Fruit fly (Drosophila melanogaster): Measurements from ENCODE around the gene CG5126.

CG5126 gene

dm6 chr2L:1214465-1214864 lies 30.6 kb upstream of the CG5126 start (continued):
- TF ChIP-seq HmgZ (tag; optimal IDR thresholded peaks at IDR 0.05) (peak; percentile 10), danr (GFP tag; IDR thresholded peaks at IDR 0.05) (no peak), slou (GFP tag; optimal IDR thresholded peaks at IDR 0.05) (no peak), emc (GFP tag; optimal IDR thresholded peaks at IDR 0.05) (no peak), HLHmδ (GFP tag; optimal IDR thresholded peaks at IDR 0.05) (no peak), E2f1 (GFP tag; IDR thresholded peaks at IDR 0.05) (peak; percentile 50; the same call in 1 of the 2 replicates), klu (GFP tag; IDR thresholded peaks at IDR 0.05) (0 out of 2 replicates have a peak, but pooled peaks have one; percentile 28), CG10209 (GFP tag; optimal IDR thresholded peaks at IDR 0.05) (peak; percentile 9)

- TF ChIP-seq CG17328 (GFP tag; IDR thresholded peaks at IDR 0.05): no peak
- 0 out of 2 replicates have a peak, but pooled peaks have one; percentile 8 for TF ChIP-seq E2f2 (GFP tag; IDR thresholded peaks at IDR 0.05)
- TF ChIP-seq ara (GFP tag; IDR thresholded peaks at IDR 0.05): peak; percentile 30; the same call in 1 of the 2 replicates
- TF ChIP-seq maf-S (GFP tag; optimal IDR thresholded peaks at IDR 0.05): no peak
- no peak for TF ChIP-seq unc-4 (GFP tag; IDR thresholded peaks at IDR 0.05; ENCODE audit: partially characterized antibody)
- peak; percentile 13 for TF ChIP-seq unpg (GFP tag; optimal IDR thresholded peaks at IDR 0.05)
- TF ChIP-seq Atf-2 (GFP tag; optimal IDR thresholded peaks at IDR 0.05): peak; percentile 6
- no peak for TF ChIP-seq mirr (GFP tag; optimal IDR thresholded peaks at IDR 0.05)
- TF ChIP-seq Nf-YC (tag; optimal IDR thresholded peaks at IDR 0.05): peak; percentile 15
- TF ChIP-seq CG13424 (tag; optimal IDR thresholded peaks at IDR 0.05): peak; percentile 24
- no peak for TF ChIP-seq prd (optimal IDR thresholded peaks at IDR 0.05)
- 0 out of 3 replicates have a peak, but pooled peaks have one; percentile 38 for TF ChIP-seq prd (GFP tag; IDR thresholded peaks at IDR 0.05)
- TF ChIP-seq CG8290 (GFP tag; optimal IDR thresholded peaks at IDR 0.05): no peak
- no peak for TF ChIP-seq CG8290 (tag; optimal IDR thresholded peaks at IDR 0.05)
- TF ChIP-seq Pdp1 (GFP tag; optimal IDR thresholded peaks at IDR 0.05): peak in 1 of 2 experiments; percentile 11
- peak; percentile 27 for TF ChIP-seq phol (tag; optimal IDR thresholded peaks at IDR 0.05)
- peak; percentile 26 for TF ChIP-seq CG10979 (tag; optimal IDR thresholded peaks at IDR 0.05)
- 0 out of 3 replicates have a peak, but pooled peaks have one; percentile 45 for TF ChIP-seq ci (GFP tag; IDR thresholded peaks at IDR 0.05)
- peak; percentile 30 for TF ChIP-seq Blimp-1 (GFP tag; optimal IDR thresholded peaks at IDR 0.05)
- TF ChIP-seq CG4854 (GFP tag; optimal IDR thresholded peaks at IDR 0.05): no peak
- TF ChIP-seq Hmr (GFP tag; optimal IDR thresholded peaks at IDR 0.05): no peak
- peak; percentile 33 for TF ChIP-seq ind (GFP tag; optimal IDR thresholded peaks at IDR 0.05)
- peak; percentile 5 for TF ChIP-seq Hr3 (GFP tag; optimal IDR thresholded peaks at IDR 0.05)
- peak; percentile 84 for TF ChIP-seq Ets65A (GFP tag)
- TF ChIP-seq Med (GFP tag): peak; percentile 70
- peak; percentile 8 for TF ChIP-seq CG30403 (GFP tag; optimal IDR thresholded peaks at IDR 0.05)
- no peak for TF ChIP-seq CG14014 (GFP tag; IDR thresholded peaks at IDR 0.05)
- no peak for TF ChIP-seq vnd (GFP tag; IDR thresholded peaks at IDR 0.05; ENCODE audit: partially characterized antibody)
- peak in 1 of 2 experiments; percentile 56 for TF ChIP-seq eve (GFP tag; optimal IDR thresholded peaks at IDR 0.05)
- TF ChIP-seq PHDP (tag; optimal IDR thresholded peaks at IDR 0.05): peak; percentile 19
- peak; percentile 28; the same call in 1 of the 2 replicates for TF ChIP-seq CG6689 (GFP tag; IDR thresholded peaks at IDR 0.05)
- TF ChIP-seq CG18599 (GFP tag; optimal IDR thresholded peaks at IDR 0.05): peak; percentile 33
- peak; percentile 35; the same call in 1 of the 3 replicates for TF ChIP-seq row (GFP tag; IDR thresholded peaks at IDR 0.05)
- peak; percentile 30 for TF ChIP-seq CG7839 (tag; optimal IDR thresholded peaks at IDR 0.05)
- TF ChIP-seq CG2678 (tag; optimal IDR thresholded peaks at IDR 0.05): peak; percentile 43
- peak; percentile 16 for TF ChIP-seq CG4424 (GFP tag; optimal IDR thresholded peaks at IDR 0.05)
- no peak for TF ChIP-seq hkb (optimal IDR thresholded peaks at IDR 0.05)
- TF ChIP-seq hkb (GFP tag; IDR thresholded peaks at IDR 0.05): peak; percentile 15; the same call in 1 of the 2 replicates
- TF ChIP-seq Asciz (GFP tag; optimal IDR thresholded peaks at IDR 0.05): peak; percentile 5
- peak; percentile 2 for TF ChIP-seq lab (GFP tag; optimal IDR thresholded peaks at IDR 0.05)
- TF ChIP-seq bsh (GFP tag; optimal IDR thresholded peaks at IDR 0.05): peak in 1 of 2 experiments; percentile 46
- TF ChIP-seq Meics (GFP tag; optimal IDR thresholded peaks at IDR 0.05): no peak
Observed at dm6 chr2L:1213587-1213986, 29.8 kb upstream of the CG5126 start.

Data from whole organism, embryonic.